Comparison of ENCODE assay signal across 3 worm cellular contexts in genomic region chrV:11029309-11029708, ce11.
TF ChIP-seq lines count a peak whose summit lies in the region.

No protein-coding gene starts in this region.

TF ChIP-seq in whole organism, L2 larva, 48 proteins besides CTCF, POLR2A, EP300 and RAD21 (continued from another document):
- TF ChIP-seq lsy-2 (tag; optimal IDR thresholded peaks at IDR 0.05; lab: Kevin White, UChicago) = peak in 1 of 2 experiments; percentile 70
- no peak for TF ChIP-seq peb-1 (tag; optimal IDR thresholded peaks at IDR 0.05; lab: Kevin White, UChicago)
- TF ChIP-seq F13H6.1 (tag; optimal IDR thresholded peaks at IDR 0.05; lab: Kevin White, UChicago) = peak; percentile 57
- peak; percentile 94 for TF ChIP-seq gmeb-1 (tag; optimal IDR thresholded peaks at IDR 0.05; lab: Kevin White, UChicago)
- no peak for TF ChIP-seq blmp-1 (tag; optimal IDR thresholded peaks at IDR 0.05; lab: Kevin White, UChicago; ENCODE audit: insufficient read depth)
- no peak for TF ChIP-seq mdl-1 (tag; optimal IDR thresholded peaks at IDR 0.05; lab: Kevin White, UChicago)
- TF ChIP-seq nhr-129 (tag; optimal IDR thresholded peaks at IDR 0.05; lab: Kevin White, UChicago) = no peak
- no peak for TF ChIP-seq skn-1 (tag; optimal IDR thresholded peaks at IDR 0.05; lab: Kevin White, UChicago)
- TF ChIP-seq crh-2 (tag; optimal IDR thresholded peaks at IDR 0.05; lab: Kevin White, UChicago) = peak; percentile 70
- TF ChIP-seq sem-4 (tag; optimal IDR thresholded peaks at IDR 0.05; lab: Kevin White, UChicago) = no peak
- no peak for TF ChIP-seq aly-2 (tag; optimal IDR thresholded peaks at IDR 0.05; lab: Kevin White, UChicago)
- no peak for TF ChIP-seq mab-5 (tag; optimal IDR thresholded peaks at IDR 0.05; lab: Kevin White, UChicago)
- TF ChIP-seq Y55F3AM.14 (GFP tag; optimal IDR thresholded peaks at IDR 0.05; lab: Kevin White, UChicago) = no peak
- TF ChIP-seq ZK546.5 (tag; optimal IDR thresholded peaks at IDR 0.05; lab: Kevin White, UChicago) = no peak
- no peak for TF ChIP-seq egl-27 (tag; optimal IDR thresholded peaks at IDR 0.05; lab: Kevin White, UChicago)
- peak; percentile 79 for TF ChIP-seq unc-55 (GFP tag; optimal IDR thresholded peaks at IDR 0.05; lab: Kevin White, UChicago)
- TF ChIP-seq lin-13 (GFP tag; optimal IDR thresholded peaks at IDR 0.05; lab: Kevin White, UChicago) = peak; percentile 20
- TF ChIP-seq nhr-23 (tag; optimal IDR thresholded peaks at IDR 0.05; lab: Kevin White, UChicago) = no peak
- TF ChIP-seq nhr-237 (tag; optimal IDR thresholded peaks at IDR 0.05; lab: Kevin White, UChicago) = no peak
- TF ChIP-seq sma-3 (GFP tag; optimal IDR thresholded peaks at IDR 0.05; lab: Kevin White, UChicago) = peak; percentile 75
- TF ChIP-seq unc-39 (tag; optimal IDR thresholded peaks at IDR 0.05; lab: Kevin White, UChicago) = no peak
- TF ChIP-seq dmd-4 (tag; optimal IDR thresholded peaks at IDR 0.05; lab: Kevin White, UChicago) = no peak
- no peak for TF ChIP-seq snpc-4 (tag; optimal IDR thresholded peaks at IDR 0.05; lab: Kevin White, UChicago)
- no peak for TF ChIP-seq nhr-25 (tag; optimal IDR thresholded peaks at IDR 0.05; lab: Kevin White, UChicago)

TF ChIP-seq in whole organism, L4 larva, 104 proteins besides CTCF, POLR2A, EP300 and RAD21 (continued from another document and continues in another):
- TF ChIP-seq F44E2.7 (GFP tag; IDR thresholded peaks at IDR 0.05; lab: Robert Waterston, UW) = no peak
- TF ChIP-seq daf-16 (GFP tag; optimal IDR thresholded peaks at IDR 0.05; lab: Kevin White, UChicago) = no peak
- TF ChIP-seq daf-16 (tag; optimal IDR thresholded peaks at IDR 0.05; lab: Kevin White, UChicago) = peak; percentile 29
- TF ChIP-seq nhr-111 (GFP tag; optimal IDR thresholded peaks at IDR 0.05; lab: Kevin White, UChicago) = no peak
- no peak for TF ChIP-seq Y105C5A.15 (GFP tag; IDR thresholded peaks at IDR 0.05; lab: Robert Waterston, UW)
- TF ChIP-seq daf-19 (GFP tag; conservative IDR thresholded peaks at IDR 0.05; lab: Robert Waterston, UW) = no peak
- TF ChIP-seq lir-3 (tag; optimal IDR thresholded peaks at IDR 0.05; lab: Kevin White, UChicago) = no peak
- no peak for TF ChIP-seq ceh-20 (GFP tag; IDR thresholded peaks at IDR 0.05; lab: Robert Waterston, UW)
- no peak for TF ChIP-seq ama-1 (optimal IDR thresholded peaks at IDR 0.05; lab: Kevin White, UChicago)
- no peak for TF ChIP-seq nhr-237 (tag; optimal IDR thresholded peaks at IDR 0.05; lab: Kevin White, UChicago)
- TF ChIP-seq spr-3 (GFP tag; optimal IDR thresholded peaks at IDR 0.05; lab: Kevin White, UChicago) = no peak
- TF ChIP-seq mes-2 (tag; optimal IDR thresholded peaks at IDR 0.05; lab: Kevin White, UChicago; ENCODE audit: poor library complexity, severe bottlenecking) = peak; percentile 97
- TF ChIP-seq madf-9 (GFP tag; conservative IDR thresholded peaks at IDR 0.05; lab: Robert Waterston, UW) = 0 out of 2 replicates have a peak, but pooled peaks have one; percentile 17
- peak; percentile 95 for TF ChIP-seq dpl-1 (GFP tag; optimal IDR thresholded peaks at IDR 0.05; lab: Kevin White, UChicago)
- TF ChIP-seq hif-1 (tag; optimal IDR thresholded peaks at IDR 0.05; lab: Kevin White, UChicago) = peak in 1 of 2 experiments; percentile 82
- no peak for TF ChIP-seq zip-2 (tag; optimal IDR thresholded peaks at IDR 0.05; lab: Kevin White, UChicago)
- no peak for TF ChIP-seq egl-43 (GFP tag; IDR thresholded peaks at IDR 0.05; lab: Robert Waterston, UW)
- TF ChIP-seq sdz-12 (GFP tag; optimal IDR thresholded peaks at IDR 0.05; lab: Kevin White, UChicago) = no peak
- no peak for TF ChIP-seq pha-4 (GFP tag; IDR thresholded peaks at IDR 0.05; lab: Robert Waterston, UW)
- no peak for TF ChIP-seq pha-4 (tag; optimal IDR thresholded peaks at IDR 0.05; lab: Kevin White, UChicago)
- TF ChIP-seq T20F7.1 (GFP tag; optimal IDR thresholded peaks at IDR 0.05; lab: Kevin White, UChicago) = peak; percentile 42
- peak; percentile 88 for TF ChIP-seq unc-130 (GFP tag; optimal IDR thresholded peaks at IDR 0.05; lab: Kevin White, UChicago)
- TF ChIP-seq nhr-102 (tag; optimal IDR thresholded peaks at IDR 0.05; lab: Kevin White, UChicago) = no peak
- TF ChIP-seq lin-39 (tag; optimal IDR thresholded peaks at IDR 0.05; lab: Kevin White, UChicago) = no peak
- no peak for TF ChIP-seq skn-1 (tag; optimal IDR thresholded peaks at IDR 0.05; lab: Kevin White, UChicago)
- TF ChIP-seq cey-2 (tag; optimal IDR thresholded peaks at IDR 0.05; lab: Kevin White, UChicago; ENCODE audit: borderline replicate concordance, insufficient read depth) = no peak
- TF ChIP-seq pqm-1 (tag; optimal IDR thresholded peaks at IDR 0.05; lab: Kevin White, UChicago) = no peak
- peak; percentile 24 for TF ChIP-seq mep-1 (tag; optimal IDR thresholded peaks at IDR 0.05; lab: Kevin White, UChicago)
- no peak for TF ChIP-seq lin-1 (GFP tag; IDR thresholded peaks at IDR 0.05; lab: Robert Waterston, UW)
- TF ChIP-seq zip-11 (GFP tag; IDR thresholded peaks at IDR 0.05; lab: Robert Waterston, UW) = no peak
- TF ChIP-seq vab-7 (GFP tag; IDR thresholded peaks at IDR 0.05; lab: Robert Waterston, UW) = no peak
- no peak for TF ChIP-seq attf-4 (tag; optimal IDR thresholded peaks at IDR 0.05; lab: Kevin White, UChicago)
- no peak for TF ChIP-seq hmg-1.1 (GFP tag; IDR thresholded peaks at IDR 0.05; lab: Robert Waterston, UW)
- TF ChIP-seq lin-38 (GFP tag; IDR thresholded peaks at IDR 0.05; lab: Robert Waterston, UW) = peak; percentile 69
- no peak for TF ChIP-seq nhr-42 (GFP tag; IDR thresholded peaks at IDR 0.05; lab: Robert Waterston, UW)
- TF ChIP-seq ceh-44 (GFP tag; IDR thresholded peaks at IDR 0.05; lab: Robert Waterston, UW) = no peak
- TF ChIP-seq mxl-2 (GFP tag; conservative IDR thresholded peaks at IDR 0.05; lab: Robert Waterston, UW) = no peak
- no peak for TF ChIP-seq Y5F2A.4 (GFP tag; optimal IDR thresholded peaks at IDR 0.05; lab: Kevin White, UChicago)
- TF ChIP-seq daf-12 (tag; optimal IDR thresholded peaks at IDR 0.05; lab: Kevin White, UChicago) = no peak
- TF ChIP-seq ceh-28 (tag; optimal IDR thresholded peaks at IDR 0.05; lab: Kevin White, UChicago) = no peak
- TF ChIP-seq hlh-30 (tag; optimal IDR thresholded peaks at IDR 0.05; lab: Kevin White, UChicago; ENCODE audit: insufficient read depth) = peak; percentile 14
- TF ChIP-seq zfp-2 (tag; optimal IDR thresholded peaks at IDR 0.05; lab: Kevin White, UChicago) = no peak
- TF ChIP-seq rbr-2 (tag; optimal IDR thresholded peaks at IDR 0.05; lab: Kevin White, UChicago) = peak; percentile 39
- TF ChIP-seq tra-1 (GFP tag; IDR thresholded peaks at IDR 0.05; lab: Robert Waterston, UW) = no peak
- no peak for TF ChIP-seq php-3 (GFP tag; IDR thresholded peaks at IDR 0.05; lab: Robert Waterston, UW)
- TF ChIP-seq Y75B8A.6 (GFP tag; IDR thresholded peaks at IDR 0.05; lab: Robert Waterston, UW) = no peak
- no peak for TF ChIP-seq aly-2 (tag; optimal IDR thresholded peaks at IDR 0.05; lab: Kevin White, UChicago)
- TF ChIP-seq snpc-4 (tag; optimal IDR thresholded peaks at IDR 0.05; lab: Kevin White, UChicago) = no peak
- no peak for TF ChIP-seq fkh-10 (GFP tag; optimal IDR thresholded peaks at IDR 0.05; lab: Kevin White, UChicago)
- no peak for TF ChIP-seq ceh-32 (tag; optimal IDR thresholded peaks at IDR 0.05; lab: Kevin White, UChicago; ENCODE audit: poor library complexity)
- no peak for TF ChIP-seq ZK546.5 (tag; optimal IDR thresholded peaks at IDR 0.05; lab: Kevin White, UChicago)
- no peak for TF ChIP-seq lin-29 (GFP tag; IDR thresholded peaks at IDR 0.05; lab: Robert Waterston, UW)
- TF ChIP-seq dve-1 (tag; optimal IDR thresholded peaks at IDR 0.05; lab: Kevin White, UChicago; ENCODE audit: insufficient read depth) = peak; percentile 42
- TF ChIP-seq gei-8 (GFP tag; optimal IDR thresholded peaks at IDR 0.05; lab: Kevin White, UChicago) = no peak
- TF ChIP-seq mdl-1 (tag; optimal IDR thresholded peaks at IDR 0.05; lab: Kevin White, UChicago) = no peak
- no peak for TF ChIP-seq ztf-11 (tag; optimal IDR thresholded peaks at IDR 0.05; lab: Kevin White, UChicago)
- no peak for TF ChIP-seq unc-39 (tag; optimal IDR thresholded peaks at IDR 0.05; lab: Kevin White, UChicago)
- TF ChIP-seq nhr-48 (tag; optimal IDR thresholded peaks at IDR 0.05; lab: Kevin White, UChicago) = no peak

TF ChIP-seq in whole organism, late embryonic, 69 proteins besides CTCF, POLR2A, EP300 and RAD21 (continued from another document):
- TF ChIP-seq hlh-6 (tag; optimal IDR thresholded peaks at IDR 0.05; lab: Kevin White, UChicago) = peak; percentile 59
- TF ChIP-seq sdc-2 (tag; optimal IDR thresholded peaks at IDR 0.05; lab: Kevin White, UChicago) = peak; percentile 8
- no peak for TF ChIP-seq sox-2 (GFP tag; IDR thresholded peaks at IDR 0.05; lab: Robert Waterston, UW)
- TF ChIP-seq dve-1 (tag; optimal IDR thresholded peaks at IDR 0.05; lab: Kevin White, UChicago) = no peak
- TF ChIP-seq gmeb-2 (tag; optimal IDR thresholded peaks at IDR 0.05; lab: Kevin White, UChicago) = no peak
- no peak for TF ChIP-seq lin-11 (tag; optimal IDR thresholded peaks at IDR 0.05; lab: Kevin White, UChicago)
- TF ChIP-seq ceh-48 (tag; optimal IDR thresholded peaks at IDR 0.05; lab: Kevin White, UChicago) = peak; percentile 52
- peak; percentile 17 for TF ChIP-seq eyg-1 (tag; optimal IDR thresholded peaks at IDR 0.05; lab: Kevin White, UChicago)
- no peak for TF ChIP-seq fkh-10 (GFP tag; optimal IDR thresholded peaks at IDR 0.05; lab: Kevin White, UChicago)
- peak; percentile 11 for TF ChIP-seq pax-1 (tag; optimal IDR thresholded peaks at IDR 0.05; lab: Kevin White, UChicago)
- peak; percentile 13 for TF ChIP-seq nfya-1 (tag; optimal IDR thresholded peaks at IDR 0.05; lab: Kevin White, UChicago)
- TF ChIP-seq ceh-34 (tag; optimal IDR thresholded peaks at IDR 0.05; lab: Kevin White, UChicago) = peak; percentile 47
- TF ChIP-seq F13H6.1 (tag; optimal IDR thresholded peaks at IDR 0.05; lab: Kevin White, UChicago) = peak; percentile 71
- peak; percentile 91 for TF ChIP-seq tbx-7 (tag; optimal IDR thresholded peaks at IDR 0.05; lab: Kevin White, UChicago)
- TF ChIP-seq lim-6 (tag; optimal IDR thresholded peaks at IDR 0.05; lab: Kevin White, UChicago) = peak; percentile 12
- peak; percentile 39 for TF ChIP-seq ceh-6 (GFP tag; optimal IDR thresholded peaks at IDR 0.05; lab: Kevin White, UChicago)
- no peak for TF ChIP-seq ceh-19 (GFP tag; optimal IDR thresholded peaks at IDR 0.05; lab: Kevin White, UChicago)
- peak; percentile 30 for TF ChIP-seq unc-42 (tag; optimal IDR thresholded peaks at IDR 0.05; lab: Kevin White, UChicago)
- TF ChIP-seq nhr-11 (tag; optimal IDR thresholded peaks at IDR 0.05; lab: Kevin White, UChicago) = no peak
- TF ChIP-seq ceh-30 (tag; optimal IDR thresholded peaks at IDR 0.05; lab: Kevin White, UChicago) = no peak
- TF ChIP-seq hlh-8 (tag; optimal IDR thresholded peaks at IDR 0.05; lab: Kevin White, UChicago) = peak; percentile 68
- no peak for TF ChIP-seq T23F11.4 (GFP tag; optimal IDR thresholded peaks at IDR 0.05; lab: Kevin White, UChicago)
- TF ChIP-seq syd-9 (tag; optimal IDR thresholded peaks at IDR 0.05; lab: Kevin White, UChicago) = no peak
- no peak for TF ChIP-seq hlh-30 (tag; optimal IDR thresholded peaks at IDR 0.05; lab: Kevin White, UChicago; ENCODE audit: insufficient read depth)
- TF ChIP-seq ceh-31 (tag; optimal IDR thresholded peaks at IDR 0.05; lab: Kevin White, UChicago) = peak; percentile 94
- TF ChIP-seq pros-1 (tag; optimal IDR thresholded peaks at IDR 0.05; lab: Kevin White, UChicago) = no peak
- TF ChIP-seq pqm-1 (tag; optimal IDR thresholded peaks at IDR 0.05; lab: Kevin White, UChicago) = no peak
- peak; percentile 89 for TF ChIP-seq ref-2 (tag; optimal IDR thresholded peaks at IDR 0.05; lab: Kevin White, UChicago)
- TF ChIP-seq hlh-15 (tag; optimal IDR thresholded peaks at IDR 0.05; lab: Kevin White, UChicago) = no peak
- peak; percentile 87 for TF ChIP-seq tbx-2 (tag; optimal IDR thresholded peaks at IDR 0.05; lab: Kevin White, UChicago)
